Worm (Caenorhabditis elegans) whole organism, L4 larva: ENCODE measurements around the gene crb-3.

Experiments used
- T26A8.4 ChIP-seq: fragments of 200-800 bp; sonication (Bioruptor generic); IDR thresholded peaks from 2 replicates; pipeline ENCODE4 v1.3.6; 2022; ENCODE audit warnings: missing genetic modification characterization, missing compliant biosample characterization
- daf-12 ChIP-seq: fragments of 150-350 bp; optimal IDR thresholded peaks from 2 replicates; lab custom pipeline; 2014; ENCODE audit warnings: missing biosample characterization, missing genetic modification reagents, missing genetic modification characterization
- lin-29 ChIP-seq: fragments of 200-800 bp; sonication (Bioruptor generic); IDR thresholded peaks from 2 replicates; pipeline ENCODE4 v1.3.6; 2022; ENCODE audit warnings: missing genetic modification reagents, missing genetic modification characterization, missing compliant biosample characterization
- nhr-102 ChIP-seq: sonication (generic microtip); optimal IDR thresholded peaks from 2 replicates; lab custom pipeline; 2016; ENCODE audit warnings: mild to moderate bottlenecking, missing genetic modification characterization, moderate library complexity, missing compliant biosample characterization
- snpc-4 ChIP-seq: fragments of 150-350 bp; optimal IDR thresholded peaks from 2 replicates; lab custom pipeline; 2014; ENCODE audit warnings: missing biosample characterization, missing genetic modification characterization

DNA sequence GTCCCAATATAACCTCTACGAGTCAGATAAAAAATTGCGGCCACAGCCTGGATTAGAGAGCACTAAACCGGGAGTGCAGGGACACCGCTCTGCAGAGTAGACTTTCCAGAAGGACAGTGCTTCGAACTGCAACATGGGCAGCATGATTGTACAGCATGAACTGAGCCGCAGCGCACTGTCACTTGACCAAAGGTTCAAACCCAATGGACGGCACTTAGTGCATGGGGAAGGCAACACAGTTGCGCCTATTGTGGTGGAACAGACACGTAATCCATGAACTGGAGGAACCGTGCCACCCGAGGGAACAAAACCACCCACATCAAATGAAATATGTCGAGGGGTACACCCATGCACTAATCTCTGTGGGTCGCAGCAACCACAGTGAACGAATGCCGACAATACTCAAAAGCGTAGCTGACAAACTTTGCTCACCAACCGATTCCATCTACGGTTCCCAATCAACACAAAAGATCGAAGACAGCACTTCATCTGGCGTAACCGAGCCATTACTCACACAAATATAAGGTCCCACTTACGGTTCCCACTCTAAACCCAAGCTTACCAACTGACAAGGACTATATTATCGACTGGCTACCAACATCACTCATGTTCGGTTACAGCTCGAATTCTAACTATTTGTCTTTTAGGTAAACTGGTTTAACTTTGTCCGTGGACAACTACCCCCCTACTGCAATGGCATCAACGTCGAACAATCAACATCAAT is 8.0 kb upstream of the crb-3 start:
- TF ChIP-seq snpc-4 (tag; lab: Kevin White, UChicago) (no peak), daf-12 (tag; lab: Kevin White, UChicago) (no peak), nhr-102 (tag; lab: Kevin White, UChicago) (no peak), T26A8.4 (GFP tag; lab: Robert Waterston, UW) (no peak), lin-29 (no peak)
